Fruit fly (Drosophila melanogaster) whole organism, embryonic: ENCODE results near the gene Grik.

ENCODE experiments used
- CG10321 ChIP-seq: fragments of 200-800 bp; sonication (Bioruptor generic); IDR thresholded peaks from 2 replicates; pipeline ENCODE4 v1.3.6; 2022; ENCODE audit warnings: missing biosample characterization, missing genetic modification characterization
- CG11247 ChIP-seq: fragments of 200-800 bp; sonication (Bioruptor generic); IDR thresholded peaks from 2 replicates; pipeline ENCODE4 v1.3.6; 2022; ENCODE audit warnings: missing biosample characterization, missing genetic modification characterization
- CG12299 ChIP-seq: fragments of 200-800 bp; sonication (Bioruptor generic); optimal IDR thresholded peaks from 2 replicates; lab custom pipeline; 2018; ENCODE audit warnings: missing biosample characterization, mild to moderate bottlenecking, missing genetic modification characterization
- CG13296 ChIP-seq: fragments of 200-800 bp; sonication (Bioruptor generic); optimal IDR thresholded peaks from 3 replicates; lab custom pipeline; 2018; ENCODE audit warnings: missing biosample characterization, mild to moderate bottlenecking, missing genetic modification characterization
- CG14965 ChIP-seq: fragments of 200-800 bp; sonication (Bioruptor generic); optimal IDR thresholded peaks from 2 replicates; lab custom pipeline; 2016; ENCODE audit warnings: missing biosample characterization, missing genetic modification characterization, borderline replicate concordance
- CG15514 ChIP-seq: fragments of 200-800 bp; sonication (Bioruptor generic); optimal IDR thresholded peaks from 3 replicates; lab custom pipeline; 2017; ENCODE audit warnings: missing biosample characterization, missing genetic modification characterization, mild to moderate bottlenecking, moderate library complexity, missing genetic modification reagents
- CG15696 ChIP-seq: fragments of 200-800 bp; sonication (Bioruptor generic); optimal IDR thresholded peaks from 2 replicates; lab custom pipeline; 2019; ENCODE audit warnings: missing biosample characterization, mild to moderate bottlenecking, missing genetic modification characterization, moderate library complexity
- CG17328 ChIP-seq: fragments of 200-800 bp; sonication (Bioruptor generic); IDR thresholded peaks from 2 replicates; pipeline ENCODE4 v1.3.6; 2022; ENCODE audit warnings: missing biosample characterization, missing genetic modification characterization
- CG18476 ChIP-seq: fragments of 200-800 bp; sonication (Bioruptor generic); optimal IDR thresholded peaks from 2 replicates; lab custom pipeline; 2016; ENCODE audit warnings: missing biosample characterization, mild to moderate bottlenecking, missing genetic modification characterization
- CG18619 ChIP-seq: fragments of 200-800 bp; sonication (Bioruptor generic); optimal IDR thresholded peaks from 3 replicates; lab custom pipeline; 2017; ENCODE audit warnings: missing biosample characterization, mild to moderate bottlenecking, missing genetic modification characterization
- CG2116 ChIP-seq: fragments of 200-800 bp; sonication (Bioruptor generic); optimal IDR thresholded peaks from 3 replicates; lab custom pipeline; 2018; ENCODE audit warnings: missing biosample characterization, mild to moderate bottlenecking, missing genetic modification characterization
- CG31388 ChIP-seq: fragments of 200-800 bp; sonication (Bioruptor generic); optimal IDR thresholded peaks from 2 replicates; lab custom pipeline; 2016; ENCODE audit warnings: missing biosample characterization, missing genetic modification characterization
- CG32772 ChIP-seq: fragments of 200-800 bp; sonication (Bioruptor generic); IDR thresholded peaks from 2 replicates; pipeline ENCODE4 v1.3.6; 2022; ENCODE audit warnings: missing biosample characterization, missing genetic modification characterization
- CG3847 ChIP-seq: fragments of 200-800 bp; sonication (Bioruptor generic); IDR thresholded peaks from 2 replicates; pipeline ENCODE4 v1.3.6; 2022; ENCODE audit warnings: missing biosample characterization, missing genetic modification characterization
- CG6254 ChIP-seq: fragments of 200-800 bp; sonication (Bioruptor generic); optimal IDR thresholded peaks from 3 replicates; lab custom pipeline; 2017; ENCODE audit warnings: mild to moderate bottlenecking, missing biosample characterization, missing genetic modification reagents, missing genetic modification characterization
- CG8478 ChIP-seq: fragments of >200 bp; optimal IDR thresholded peaks from 2 replicates; lab custom pipeline; 2018
- CrebB ChIP-seq: fragments of 200-800 bp; sonication (Bioruptor generic); optimal IDR thresholded peaks from 3 replicates; lab custom pipeline; 2018; ENCODE audit warnings: missing biosample characterization, mild to moderate bottlenecking, missing genetic modification characterization
- D ChIP-seq, 2 experiments: fragments of 200-800 bp in 1 of 2; fragments of >200 bp in 1 of 2; sonication (Bioruptor generic) in 1 of 2; optimal IDR thresholded peaks; 2 replicates in 1 of 2; 3 replicates in 1 of 2; lab custom pipeline; 2017; ENCODE audit warnings: mild to moderate bottlenecking in 1 of 2, missing biosample characterization in 1 of 2, missing genetic modification characterization in 1 of 2, missing genetic modification reagents in 1 of 2
- Dip3 ChIP-seq: fragments of 200-800 bp; sonication (Bioruptor generic); optimal IDR thresholded peaks from 3 replicates; lab custom pipeline; 2016; ENCODE audit warnings: missing biosample characterization, missing genetic modification characterization
- HHEX ChIP-seq: fragments of 200-800 bp; sonication (Bioruptor generic); optimal IDR thresholded peaks from 3 replicates; lab custom pipeline; 2017; ENCODE audit warnings: missing biosample characterization, mild to moderate bottlenecking, missing genetic modification characterization, missing genetic modification reagents
- HmgD ChIP-seq: fragments of 200-800 bp; sonication (Bioruptor generic); optimal IDR thresholded peaks from 3 replicates; lab custom pipeline; 2016; ENCODE audit warnings: missing biosample characterization, missing genetic modification characterization
- Hr51 ChIP-seq, 2 experiments: fragments of 200-800 bp; sonication (Bioruptor generic); optimal IDR thresholded peaks; 2 replicates in 1 of 2; 3 replicates in 1 of 2; lab custom pipeline; 2016 to 2018; ENCODE audit warnings: missing biosample characterization in 2 of 2, missing genetic modification characterization in 2 of 2, mild to moderate bottlenecking in 1 of 2, moderate library complexity in 1 of 2
- Lim3 ChIP-seq: fragments of 200-800 bp; sonication (Bioruptor generic); IDR thresholded peaks from 2 replicates; pipeline ENCODE4 v1.3.6; 2022; ENCODE audit warnings: missing biosample characterization, missing genetic modification characterization
- MTF-1 ChIP-seq: fragments of 200-800 bp; sonication (Bioruptor generic); optimal IDR thresholded peaks from 2 replicates; lab custom pipeline; 2018; ENCODE audit warnings: missing biosample characterization, mild to moderate bottlenecking, missing genetic modification characterization, borderline replicate concordance
- Max ChIP-seq: fragments of 200-800 bp; sonication (Bioruptor generic); optimal IDR thresholded peaks from 2 replicates; lab custom pipeline; 2016; ENCODE audit warnings: missing biosample characterization, mild to moderate bottlenecking, missing genetic modification characterization
- Nf-YB ChIP-seq: fragments of 200-800 bp; sonication (Bioruptor generic); optimal IDR thresholded peaks from 3 replicates; lab custom pipeline; 2019; ENCODE audit warnings: missing biosample characterization, mild to moderate bottlenecking, missing genetic modification characterization, moderate library complexity
- Poxn ChIP-seq: fragments of 200-800 bp; sonication (Bioruptor generic); IDR thresholded peaks from 2 replicates; pipeline ENCODE4 v1.3.6; 2022; ENCODE audit warnings: missing biosample characterization, missing genetic modification characterization
- Usf ChIP-seq: fragments of 200-800 bp; sonication (Bioruptor generic); optimal IDR thresholded peaks from 2 replicates; lab custom pipeline; 2017; ENCODE audit warnings: missing genotype, missing biosample characterization, missing genetic modification characterization
- bab2 ChIP-seq: fragments of 200-800 bp; sonication (Bioruptor generic); optimal IDR thresholded peaks from 2 replicates; lab custom pipeline; 2016; ENCODE audit warnings: missing biosample characterization, missing genetic modification characterization
- bigmax ChIP-seq: fragments of 200-800 bp; sonication (Bioruptor generic); optimal IDR thresholded peaks from 2 replicates; lab custom pipeline; 2018; ENCODE audit warnings: missing biosample characterization, mild to moderate bottlenecking, missing genetic modification characterization
- btn ChIP-seq: fragments of 200-800 bp; sonication (Bioruptor generic); optimal IDR thresholded peaks from 2 replicates; lab custom pipeline; 2016; ENCODE audit warnings: missing biosample characterization, missing genetic modification characterization
- chinmo ChIP-seq: fragments of 200-800 bp; sonication (Bioruptor generic); IDR thresholded peaks from 4 replicates; pipeline ENCODE4 v1.3.6; 2022; ENCODE audit warnings: missing biosample characterization, missing genetic modification characterization; ENCODE audit not compliant: partially characterized antibody
- cwo ChIP-seq: fragments of 200-800 bp; sonication (Bioruptor generic); optimal IDR thresholded peaks from 3 replicates; lab custom pipeline; 2017; ENCODE audit warnings: missing biosample characterization, missing genetic modification characterization, mild to moderate bottlenecking, moderate library complexity, missing genetic modification reagents
- danr ChIP-seq: fragments of 200-800 bp; sonication (Bioruptor generic); IDR thresholded peaks from 2 replicates; pipeline ENCODE4 v1.3.6; 2022; ENCODE audit warnings: missing biosample characterization, missing genetic modification characterization
- esg ChIP-seq: fragments of 200-800 bp; sonication (Bioruptor generic); conservative IDR thresholded peaks from 2 replicates; pipeline ENCODE4 v1.3.6; 2022; ENCODE audit warnings: missing biosample characterization, missing genetic modification characterization
- jing ChIP-seq: fragments of 200-800 bp; sonication (Bioruptor generic); optimal IDR thresholded peaks from 2 replicates; lab custom pipeline; 2018; ENCODE audit warnings: missing biosample characterization, mild to moderate bottlenecking, missing genetic modification characterization
- lab ChIP-seq: fragments of 200-800 bp; sonication (Bioruptor generic); optimal IDR thresholded peaks from 3 replicates; lab custom pipeline; 2017; ENCODE audit warnings: missing biosample characterization, missing genetic modification characterization, mild to moderate bottlenecking, moderate library complexity, missing genetic modification reagents
- maf-S ChIP-seq: fragments of 200-800 bp; sonication (Bioruptor generic); optimal IDR thresholded peaks from 2 replicates; lab custom pipeline; 2016; ENCODE audit warnings: missing biosample characterization, missing genetic modification characterization
- onecut ChIP-seq: fragments of 200-800 bp; sonication (Bioruptor generic); IDR thresholded peaks from 2 replicates; pipeline ENCODE4 v1.3.6; 2022; ENCODE audit warnings: missing biosample characterization, missing genetic modification characterization
- p53 ChIP-seq: fragments of 200-800 bp; sonication (Bioruptor generic); optimal IDR thresholded peaks from 2 replicates; lab custom pipeline; 2016; ENCODE audit warnings: missing biosample characterization, missing genetic modification characterization
- peb ChIP-seq: fragments of 200-800 bp; sonication (Bioruptor generic); IDR thresholded peaks from 2 replicates; pipeline ENCODE4 v1.3.6; 2022; ENCODE audit warnings: missing biosample characterization, missing genetic modification characterization
- ro ChIP-seq: fragments of 200-800 bp; sonication (Bioruptor generic); IDR thresholded peaks from 2 replicates; pipeline ENCODE4 v1.3.6; 2022; ENCODE audit warnings: missing biosample characterization, missing genetic modification characterization
- sim ChIP-seq: fragments of 200-800 bp; sonication (Bioruptor generic); IDR thresholded peaks from 2 replicates; pipeline ENCODE4 v1.3.6; 2022; ENCODE audit warnings: missing biosample characterization, missing genetic modification characterization
- sob ChIP-seq: fragments of 200-800 bp; sonication (Bioruptor generic); IDR thresholded peaks from 2 replicates; pipeline ENCODE4 v1.3.6; 2022; ENCODE audit warnings: missing biosample characterization, missing genetic modification characterization
- sqz ChIP-seq: fragments of 200-800 bp; sonication (Bioruptor generic); optimal IDR thresholded peaks from 3 replicates; lab custom pipeline; 2018; ENCODE audit warnings: missing biosample characterization, mild to moderate bottlenecking, missing genetic modification characterization
- sr ChIP-seq: fragments of 200-800 bp; sonication (Bioruptor generic); IDR thresholded peaks from 3 replicates; pipeline ENCODE4 v1.3.6; 2022; ENCODE audit warnings: missing biosample characterization, missing genetic modification characterization
- ssp ChIP-seq: fragments of 200-800 bp; sonication (Bioruptor generic); IDR thresholded peaks from 2 replicates; pipeline ENCODE4 v1.3.6; 2022; ENCODE audit warnings: missing biosample characterization, missing genetic modification characterization
- trem ChIP-seq: fragments of 200-800 bp; optimal IDR thresholded peaks from 3 replicates; lab custom pipeline; 2019; ENCODE audit warnings: missing biosample characterization, mild to moderate bottlenecking, missing genetic modification characterization, moderate library complexity
- zen ChIP-seq: fragments of 200-800 bp; sonication (Bioruptor generic); optimal IDR thresholded peaks from 3 replicates; lab custom pipeline; 2018; ENCODE audit warnings: missing biosample characterization, mild to moderate bottlenecking, missing genetic modification characterization, moderate library complexity

Gene Grik

dm6 chr3R:20946774-20947173 is 45.0 kb downstream of the Grik start (continued):
- TF ChIP-seq CG31388 (GFP tag; lab: Kevin White, UChicago) (no peak), chinmo (GFP tag; lab: Robert Waterston, UW) (0 out of 4 replicates have a peak, but pooled peaks have one; percentile 59)

dm6 chr3R:20947991-20948407 is 46.2 kb downstream of the Grik start:
- TF ChIP-seq D (optimal IDR thresholded peaks at IDR 0.05; lab: Kevin White, UChicago) = no peak
- TF ChIP-seq D (GFP tag; optimal IDR thresholded peaks at IDR 0.05; lab: Kevin White, UChicago) = no peak
- no peak for TF ChIP-seq cwo (GFP tag; lab: Kevin White, UChicago)
- no peak for TF ChIP-seq CG2116
- TF ChIP-seq CG14965 (GFP tag; lab: Kevin White, UChicago) = peak; percentile 4
- TF ChIP-seq chinmo (GFP tag; lab: Robert Waterston, UW) = no peak
- TF ChIP-seq Hr51 (GFP tag; optimal IDR thresholded peaks at IDR 0.05; lab: Kevin White, UChicago) = peak in 1 of 2 experiments; percentile 3
- no peak for TF ChIP-seq CrebB (tag; lab: Kevin White, UChicago)
- TF ChIP-seq maf-S (GFP tag; lab: Kevin White, UChicago) = peak; percentile 6
- TF ChIP-seq esg (GFP tag; lab: Robert Waterston, UW) = no peak
- peak; percentile 66 for TF ChIP-seq sob
- peak; percentile 63 for TF ChIP-seq bab2 (GFP tag; lab: Kevin White, UChicago)
- no peak for TF ChIP-seq CG13296 (GFP tag; lab: Kevin White, UChicago)
- no peak for TF ChIP-seq Max (GFP tag; lab: Kevin White, UChicago)
- peak; percentile 47 for TF ChIP-seq trem (tag; lab: Kevin White, UChicago)
- TF ChIP-seq jing (GFP tag; lab: Kevin White, UChicago) = no peak
- TF ChIP-seq p53 (GFP tag; lab: Kevin White, UChicago) = no peak
- TF ChIP-seq zen (tag; lab: Kevin White, UChicago) = peak; percentile 15
- TF ChIP-seq CG8478 (lab: Kevin White, UChicago) = no peak
- TF ChIP-seq bigmax = no peak
- no peak for TF ChIP-seq onecut (GFP tag; lab: Robert Waterston, UW)
- TF ChIP-seq CG15696 (tag; lab: Kevin White, UChicago) = peak; percentile 53
- no peak for TF ChIP-seq peb (GFP tag; lab: Robert Waterston, UW)
- TF ChIP-seq CG12299 = no peak
- TF ChIP-seq Nf-YB (GFP tag; lab: Kevin White, UChicago) = no peak
- TF ChIP-seq CG3847 (GFP tag; lab: Robert Waterston, UW) = peak; percentile 72
- no peak for TF ChIP-seq Poxn
- no peak for TF ChIP-seq MTF-1
- no peak for TF ChIP-seq Usf (GFP tag; lab: Kevin White, UChicago)
- no peak for TF ChIP-seq CG32772 (GFP tag; lab: Robert Waterston, UW)
- no peak for TF ChIP-seq sim
- no peak for TF ChIP-seq ssp
- no peak for TF ChIP-seq sr (GFP tag; lab: Robert Waterston, UW)
- TF ChIP-seq lab (GFP tag; lab: Kevin White, UChicago) = no peak
- TF ChIP-seq CG18476 (GFP tag; lab: Kevin White, UChicago) = no peak
- no peak for TF ChIP-seq sqz
- TF ChIP-seq btn (GFP tag; lab: Kevin White, UChicago) = no peak
- no peak for TF ChIP-seq CG10321 (GFP tag; lab: Robert Waterston, UW)
- TF ChIP-seq danr = no peak
- TF ChIP-seq CG15514 = peak; percentile 23
- TF ChIP-seq CG11247 (GFP tag; lab: Robert Waterston, UW) = peak; percentile 62; the same call in 1 of the 2 replicates
- TF ChIP-seq CG6254 (GFP tag; lab: Kevin White, UChicago) = no peak
- TF ChIP-seq Dip3 (GFP tag; lab: Kevin White, UChicago) = peak; percentile 23
- TF ChIP-seq Lim3 (GFP tag; lab: Robert Waterston, UW) = no peak
- no peak for TF ChIP-seq CG18619 (GFP tag; lab: Kevin White, UChicago)
- TF ChIP-seq HHEX (GFP tag; lab: Kevin White, UChicago) = no peak
- TF ChIP-seq ro (GFP tag; lab: Robert Waterston, UW) = no peak
- no peak for TF ChIP-seq CG17328 (GFP tag; lab: Robert Waterston, UW)
- peak; percentile 68 for TF ChIP-seq HmgD (GFP tag; lab: Kevin White, UChicago)
